Fruit fly (Drosophila melanogaster) Kc167 (cell line): ENCODE results near the gene Calr.

Experiments used
- Myc ChIP-seq: fragments of >200 bp; optimal IDR thresholded peaks from 2 replicates; lab custom pipeline; 2017; ENCODE audit warnings: missing external identifiers
- Sin3A ChIP-seq: fragments of >200 bp; optimal IDR thresholded peaks from 2 replicates; lab custom pipeline; 2018; ENCODE audit warnings: missing external identifiers
- h ChIP-seq: fragments of >200 bp; optimal IDR thresholded peaks from 3 replicates; lab custom pipeline; 2018; ENCODE audit warnings: missing external identifiers
- insv ChIP-seq: fragments of >200 bp; optimal IDR thresholded peaks from 3 replicates; lab custom pipeline; 2018; ENCODE audit warnings: missing external identifiers
- psq ChIP-seq: fragments of >200 bp; optimal IDR thresholded peaks from 2 replicates; lab custom pipeline; 2017; ENCODE audit warnings: missing external identifiers

DNA sequence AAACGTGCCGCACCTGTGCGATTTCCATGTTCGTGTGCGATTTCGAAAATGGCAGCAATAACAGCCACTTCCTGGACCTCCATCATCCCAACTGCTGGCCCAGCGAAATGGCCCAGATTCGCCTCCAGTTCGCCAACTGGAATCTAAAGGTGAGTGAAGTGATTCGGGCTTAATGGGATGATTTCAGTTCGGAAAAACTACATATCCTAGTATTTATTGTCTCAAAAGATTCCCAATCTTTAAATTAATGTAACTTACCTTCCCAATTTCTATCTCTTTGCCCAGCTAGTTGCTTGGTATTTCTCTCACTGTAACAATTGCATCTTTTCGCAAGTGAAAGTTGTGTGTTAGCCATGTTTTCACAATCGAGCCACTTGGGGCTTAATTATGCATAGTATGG lies 48.7 kb downstream of the Calr start:
- TF ChIP-seq psq (lab: Kevin White, UChicago) = no peak
- no peak for TF ChIP-seq h (lab: Kevin White, UChicago)
- no peak for TF ChIP-seq insv (lab: Kevin White, UChicago)
- TF ChIP-seq Myc = no peak
- no peak for TF ChIP-seq Sin3A
